Fruit fly (Drosophila melanogaster) whole organism, prepupa: ENCODE results near the gene SF2.
A peak's percentile ranks its signal among the peaks of the same experiment; 100 is the strongest.

Experiments used
- CG11294 ChIP-seq: fragments of 200-800 bp; sonication (Bioruptor generic); IDR thresholded peaks from 2 replicates; pipeline ENCODE4 v1.3.6; 2022; ENCODE audit warnings: missing biosample characterization, missing genetic modification characterization
- CG3032 ChIP-seq: fragments of 200-800 bp; optimal IDR thresholded peaks from 2 replicates; lab custom pipeline; 2019; ENCODE audit warnings: missing biosample characterization, mild to moderate bottlenecking, missing genetic modification characterization, moderate library complexity
- CG6163 ChIP-seq: fragments of 200-800 bp; sonication (Bioruptor generic); IDR thresholded peaks from 3 replicates; pipeline ENCODE4 v1.3.6; 2022; ENCODE audit warnings: missing biosample characterization, missing genetic modification characterization
- CG8319 ChIP-seq: fragments of 200-800 bp; sonication (Bioruptor generic); optimal IDR thresholded peaks from 3 replicates; lab custom pipeline; 2016; ENCODE audit warnings: missing biosample characterization, missing genetic modification characterization
- Hr38 ChIP-seq: sonication (Bioruptor generic); optimal IDR thresholded peaks from 2 replicates; lab custom pipeline; 2016; ENCODE audit warnings: missing biosample characterization, missing genetic modification characterization
- Sox102F ChIP-seq: fragments of 200-800 bp; sonication (Bioruptor generic); optimal IDR thresholded peaks from 2 replicates; lab custom pipeline; 2016; ENCODE audit warnings: missing biosample characterization, mild to moderate bottlenecking, missing genetic modification characterization
- acj6 ChIP-seq: fragments of 200-800 bp; sonication (Bioruptor generic); optimal IDR thresholded peaks from 3 replicates; lab custom pipeline; 2016; ENCODE audit warnings: missing biosample characterization, missing genetic modification characterization
- dac ChIP-seq: fragments of 200-800 bp; sonication (Bioruptor generic); optimal IDR thresholded peaks from 2 replicates; lab custom pipeline; 2017; ENCODE audit warnings: missing biosample characterization, mild to moderate bottlenecking, missing genetic modification characterization
- dsx ChIP-seq: fragments of 200-800 bp; optimal IDR thresholded peaks from 3 replicates; lab custom pipeline; 2019; ENCODE audit warnings: missing biosample characterization, mild to moderate bottlenecking, missing genetic modification characterization, moderate library complexity; ENCODE audit not compliant: poor library complexity, severe bottlenecking
- fd85E ChIP-seq: fragments of 200-800 bp; sonication (Bioruptor generic); optimal IDR thresholded peaks from 3 replicates; lab custom pipeline; 2016; ENCODE audit warnings: missing biosample characterization, missing genetic modification characterization
- svp ChIP-seq: fragments of 200-800 bp; sonication (Bioruptor generic); peaks from one replicate; lab custom pipeline; 2016; ENCODE audit warnings: missing biosample characterization, missing genetic modification characterization
- vri ChIP-seq: fragments of 200-800 bp; sonication (Bioruptor generic); optimal IDR thresholded peaks from 3 replicates; lab custom pipeline; 2016; ENCODE audit warnings: missing biosample characterization, mild to moderate bottlenecking, missing genetic modification characterization

dm6 chr3R:16359098-16359497 is 17.3 kb upstream of the SF2 start, which contains the start of gene CG17931:
- no peak for TF ChIP-seq fd85E (GFP tag; lab: Kevin White, UChicago)
- TF ChIP-seq dsx (GFP tag; lab: Kevin White, UChicago) = peak; percentile 74
- no peak for TF ChIP-seq CG8319 (GFP tag; lab: Kevin White, UChicago)
- TF ChIP-seq vri = no peak
- TF ChIP-seq CG11294 = no peak
- no peak for TF ChIP-seq Sox102F
- no peak for TF ChIP-seq CG3032 (tag; lab: Kevin White, UChicago)
- no peak for TF ChIP-seq CG6163
- no peak for TF ChIP-seq svp
- TF ChIP-seq Hr38 (GFP tag; lab: Kevin White, UChicago) = no peak
- TF ChIP-seq acj6 (GFP tag; lab: Kevin White, UChicago) = no peak
- no peak for TF ChIP-seq dac
